Worm (Caenorhabditis elegans) whole organism, L4 larva: ENCODE measurements around the gene samt-1.

Source experiments
- R02D3.7 ChIP-seq: fragments of 150-350 bp; sonication (generic microtip); optimal IDR thresholded peaks from 3 replicates; lab custom pipeline; 2014; ENCODE audit warnings: missing biosample characterization, missing genetic modification characterization
- T20F7.1 ChIP-seq: fragments of 200-800 bp; sonication (Bioruptor generic); optimal IDR thresholded peaks from 2 replicates; lab custom pipeline; 2018; ENCODE audit warnings: mild to moderate bottlenecking, missing genetic modification characterization, missing compliant biosample characterization
- ZK546.5 ChIP-seq, 2 experiments: sonication (generic microtip); optimal IDR thresholded peaks; 2 replicates each; lab custom pipeline; 2017; ENCODE audit warnings: missing biosample characterization in 2 of 2, missing genetic modification characterization in 2 of 2
- hif-1 ChIP-seq, 2 experiments: sonication (generic microtip); optimal IDR thresholded peaks; 2 replicates each; lab custom pipeline; 2016 to 2017; ENCODE audit warnings: missing compliant biosample characterization in 2 of 2, missing genetic modification characterization in 2 of 2, missing genetic modification reagents in 2 of 2, missing genotype in 2 of 2, mild to moderate bottlenecking in 1 of 2
- jun-1 ChIP-seq: fragments of 150-350 bp; optimal IDR thresholded peaks from 2 replicates; lab custom pipeline; 2014; ENCODE audit warnings: missing biosample characterization, missing genetic modification reagents, missing genetic modification characterization
- lsy-2 ChIP-seq, 2 experiments: fragments of 150-350 bp in 1 of 2; sonication (generic microtip) in 1 of 2; optimal IDR thresholded peaks; 2 replicates each; lab custom pipeline; 2014 to 2017; ENCODE audit warnings: missing biosample characterization in 2 of 2, missing genetic modification characterization in 2 of 2
- nhr-28 ChIP-seq: fragments of 150-350 bp; optimal IDR thresholded peaks from 2 replicates; lab custom pipeline; 2014; ENCODE audit warnings: missing biosample characterization, missing genetic modification characterization
- php-3 ChIP-seq: fragments of 200-800 bp; sonication (Bioruptor generic); IDR thresholded peaks from 2 replicates; pipeline ENCODE4 v1.3.6; 2022; ENCODE audit warnings: missing genetic modification reagents, missing genetic modification characterization, missing compliant biosample characterization
- skn-1 ChIP-seq: fragments of 150-350 bp; optimal IDR thresholded peaks from 2 replicates; lab custom pipeline; 2014; ENCODE audit warnings: missing biosample characterization, missing genetic modification characterization
- spr-1 ChIP-seq: sonication (generic microtip); optimal IDR thresholded peaks from 2 replicates; lab custom pipeline; 2016; ENCODE audit warnings: mild to moderate bottlenecking, missing genetic modification characterization, missing compliant biosample characterization
- unc-130 ChIP-seq: sonication (generic microtip); optimal IDR thresholded peaks from 2 replicates; lab custom pipeline; 2016; ENCODE audit warnings: missing genetic modification reagents, missing genetic modification characterization, missing compliant biosample characterization
- zag-1 ChIP-seq: fragments of 150-350 bp; optimal IDR thresholded peaks from 2 replicates; lab custom pipeline; 2014; ENCODE audit warnings: missing biosample characterization, missing genetic modification characterization
- zfp-3 ChIP-seq: fragments of 200-800 bp; sonication (Bioruptor generic); conservative IDR thresholded peaks from 2 replicates; pipeline ENCODE4 v1.3.6; 2022; ENCODE audit warnings: missing genetic modification reagents, missing genetic modification characterization, missing compliant biosample characterization

- TF ChIP-seq skn-1 (tag; lab: Kevin White, UChicago) (no peak), lsy-2 (tag; optimal IDR thresholded peaks at IDR 0.05; lab: Kevin White, UChicago) (no peak), nhr-28 (no peak), jun-1 (no peak), zfp-3 (GFP tag; lab: Robert Waterston, UW) (no peak), hif-1 (tag; optimal IDR thresholded peaks at IDR 0.05; lab: Kevin White, UChicago) (no peak), spr-1 (tag; lab: Kevin White, UChicago) (no peak), zag-1 (tag; lab: Kevin White, UChicago) (no peak), R02D3.7 (tag; lab: Kevin White, UChicago) (no peak), T20F7.1 (no peak), ZK546.5 (tag; optimal IDR thresholded peaks at IDR 0.05; lab: Kevin White, UChicago) (no peak), unc-130 (GFP tag; lab: Kevin White, UChicago) (no peak), php-3 (no peak)
Observed at ce11 chrIV:2916043-2916442, 15.2 kb upstream of the samt-1 start.
